Worm (Caenorhabditis elegans) whole organism, mixed stage, embryonic: ENCODE results near the gene moc-5.

ENCODE experiments used
- ham-2 ChIP-seq: fragments of 200-800 bp; sonication (Bioruptor generic); optimal IDR thresholded peaks from 2 replicates; lab custom pipeline; 2018; ENCODE audit warnings: mild to moderate bottlenecking, missing genetic modification characterization, missing compliant biosample characterization
- lin-13 ChIP-seq: fragments of 150-350 bp; optimal IDR thresholded peaks from 2 replicates; lab custom pipeline; 2014; ENCODE audit warnings: missing biosample characterization, missing genetic modification characterization
- lin-32 ChIP-seq: fragments of 200-800 bp; sonication (Bioruptor generic); optimal IDR thresholded peaks from 2 replicates; lab custom pipeline; 2018; ENCODE audit warnings: mild to moderate bottlenecking, missing genetic modification characterization, missing compliant biosample characterization
- mab-5 ChIP-seq: fragments of 150-350 bp; optimal IDR thresholded peaks from 2 replicates; lab custom pipeline; 2014; ENCODE audit warnings: missing biosample characterization, missing genetic modification characterization
- nhr-28 ChIP-seq: fragments of 150-350 bp; optimal IDR thresholded peaks from 2 replicates; lab custom pipeline; 2014; ENCODE audit warnings: missing biosample characterization, missing genetic modification characterization
- snpc-4 ChIP-seq: fragments of 150-350 bp; optimal IDR thresholded peaks from 2 replicates; lab custom pipeline; 2014; ENCODE audit warnings: missing biosample characterization, missing genetic modification characterization

DNA sequence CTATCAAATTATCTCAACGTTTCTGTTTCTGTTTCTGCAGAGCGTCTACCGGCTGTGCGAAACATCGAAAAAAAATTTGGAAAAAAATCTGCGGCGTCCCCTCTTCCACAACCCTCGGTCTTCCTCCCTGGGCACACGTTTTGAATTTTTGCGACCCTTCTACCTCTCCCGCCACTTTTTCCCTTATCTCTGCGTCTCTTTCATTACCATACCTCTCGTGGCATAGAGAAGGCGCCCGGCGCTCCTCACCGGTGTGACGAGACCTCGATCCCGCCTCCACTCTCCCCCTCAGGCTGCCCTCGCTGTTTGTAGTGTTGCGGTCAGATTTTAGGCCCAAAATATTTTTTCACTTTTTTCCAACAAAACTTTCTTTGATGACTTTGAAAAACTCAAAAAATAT lies 13.4 kb downstream of the moc-5 start:
- TF ChIP-seq mab-5 (tag; lab: Kevin White, UChicago) (no peak), ham-2 (GFP tag; lab: Kevin White, UChicago) (no peak), lin-32 (GFP tag; lab: Kevin White, UChicago) (no peak), snpc-4 (no peak), nhr-28 (no peak), lin-13 (tag; lab: Kevin White, UChicago) (no peak)
